Fruit fly (Drosophila melanogaster): ENCODE measurements around the gene toc.

The toc gene

DNA sequence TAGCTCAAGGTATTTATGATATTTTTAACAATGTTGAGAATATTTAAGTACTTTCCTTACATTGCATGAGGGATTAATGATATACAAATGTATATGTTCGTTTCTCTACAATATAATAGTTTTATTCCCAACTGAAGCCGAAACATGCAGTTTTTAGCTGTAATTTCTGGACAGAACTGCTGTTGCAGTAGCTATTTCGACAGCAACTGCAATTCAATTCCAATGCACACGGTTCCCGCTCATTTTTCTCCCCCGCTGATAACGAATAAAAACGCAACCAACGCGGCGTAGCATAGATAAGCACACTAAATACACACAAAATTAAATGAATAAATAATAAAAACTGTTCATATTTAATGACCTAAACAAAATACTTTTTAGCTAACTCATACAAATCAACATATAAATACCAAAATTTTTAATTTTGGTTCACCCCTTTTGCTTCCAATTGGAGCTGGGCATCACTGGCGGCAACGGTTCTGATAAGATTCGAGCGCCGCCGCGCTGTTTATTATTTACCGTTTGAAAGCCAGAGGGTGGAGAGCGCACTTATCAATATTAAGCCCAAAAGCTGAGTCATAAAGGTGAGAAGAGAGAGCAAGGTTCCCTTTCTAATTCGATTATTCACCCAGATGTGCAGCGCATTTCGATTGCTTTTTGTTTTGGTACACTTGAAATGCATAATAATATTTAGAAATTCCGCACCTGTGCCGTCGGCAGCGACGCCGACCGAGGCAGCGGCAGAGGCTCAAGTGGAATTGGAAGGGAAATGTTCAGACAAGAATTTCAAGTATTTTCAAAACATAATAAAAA lies 13.9 kb upstream of the toc start (continued):
- TF ChIP-seq CG2875 (GFP tag; optimal IDR thresholded peaks at IDR 0.05), result no peak
- no peak for TF ChIP-seq vfl (GFP tag; optimal IDR thresholded peaks at IDR 0.05)
- peak; percentile 84 for TF ChIP-seq sens (GFP tag)
- TF ChIP-seq Dbx (GFP tag; IDR thresholded peaks at IDR 0.05), result 0 out of 3 replicates have a peak, but pooled peaks have one; percentile 23
- peak; percentile 36; the same call in 1 of the 3 replicates for TF ChIP-seq so (GFP tag; IDR thresholded peaks at IDR 0.05)
- TF ChIP-seq CG7987 (GFP tag; optimal IDR thresholded peaks at IDR 0.05), result peak; percentile 18
- peak; percentile 94 for TF ChIP-seq stwl (tag; optimal IDR thresholded peaks at IDR 0.05)
- TF ChIP-seq bbx (GFP tag; IDR thresholded peaks at IDR 0.05; ENCODE audit: partially characterized antibody), result peak; percentile 49; the same call in 1 of the 2 replicates
- TF ChIP-seq Mad (GFP tag; optimal IDR thresholded peaks at IDR 0.05), result peak; percentile 35
- peak; percentile 33 for TF ChIP-seq CG13424 (tag; optimal IDR thresholded peaks at IDR 0.05)
- no peak for TF ChIP-seq Asciz (GFP tag; optimal IDR thresholded peaks at IDR 0.05)
- no peak for TF ChIP-seq ftz-f1 (GFP tag; optimal IDR thresholded peaks at IDR 0.05)
- TF ChIP-seq E2f2 (GFP tag; IDR thresholded peaks at IDR 0.05), result 0 out of 2 replicates have a peak, but pooled peaks have one; percentile 25
- TF ChIP-seq Ptx1 (GFP tag; IDR thresholded peaks at IDR 0.05), result 0 out of 2 replicates have a peak, but pooled peaks have one; percentile 26
- no peak for TF ChIP-seq CG10959 (GFP tag; IDR thresholded peaks at IDR 0.05)
- TF ChIP-seq dmrt11E (tag; optimal IDR thresholded peaks at IDR 0.05), result peak; percentile 15
- peak; percentile 27; the same call in 1 of the 2 replicates for TF ChIP-seq CG6689 (GFP tag; IDR thresholded peaks at IDR 0.05)
- TF ChIP-seq ase (GFP tag; IDR thresholded peaks at IDR 0.05), result 0 out of 3 replicates have a peak, but pooled peaks have one; percentile 21
- TF ChIP-seq Med (GFP tag), result peak; percentile 84
- TF ChIP-seq knrl (GFP tag; IDR thresholded peaks at IDR 0.05; ENCODE audit: partially characterized antibody), result 0 out of 3 replicates have a peak, but pooled peaks have one; percentile 9
- TF ChIP-seq CG17186 (GFP tag; optimal IDR thresholded peaks at IDR 0.05), result no peak
- peak; percentile 32 for TF ChIP-seq CTCF (GFP tag; optimal IDR thresholded peaks at IDR 0.05)
- TF ChIP-seq eve (GFP tag; optimal IDR thresholded peaks at IDR 0.05), result peak in 1 of 2 experiments; percentile 47
- peak; percentile 46 for TF ChIP-seq CG18262 (tag; optimal IDR thresholded peaks at IDR 0.05)
- TF ChIP-seq lola (GFP tag; optimal IDR thresholded peaks at IDR 0.05), result peak in 1 of 3 experiments; percentile 47
- peak; percentile 56; the same call in 1 of the 2 replicates for TF ChIP-seq GATAe (GFP tag; conservative IDR thresholded peaks at IDR 0.05)
- TF ChIP-seq CG15011 (GFP tag; optimal IDR thresholded peaks at IDR 0.05), result no peak
- peak; percentile 17; the same call in 1 of the 2 replicates for TF ChIP-seq stc (GFP tag; IDR thresholded peaks at IDR 0.05)
- no peak for TF ChIP-seq fd64A (GFP tag; optimal IDR thresholded peaks at IDR 0.05)
- TF ChIP-seq MTF-1 (GFP tag; optimal IDR thresholded peaks at IDR 0.05; ENCODE audit: borderline replicate concordance), result peak; percentile 26
- 0 out of 2 replicates have a peak, but pooled peaks have one; percentile 9 for TF ChIP-seq Scr (GFP tag; IDR thresholded peaks at IDR 0.05; ENCODE audit: partially characterized antibody)
- TF ChIP-seq CG13123 (GFP tag; optimal IDR thresholded peaks at IDR 0.05), result no peak
- TF ChIP-seq kni (GFP tag; optimal IDR thresholded peaks at IDR 0.05), result peak; percentile 45
- TF ChIP-seq Camta (GFP tag; optimal IDR thresholded peaks at IDR 0.05), result no peak
- TF ChIP-seq Drgx (GFP tag; IDR thresholded peaks at IDR 0.05), result peak; percentile 19; the same call in 1 of the 2 replicates
- peak; percentile 9 for TF ChIP-seq CG12299 (tag; optimal IDR thresholded peaks at IDR 0.05)
- TF ChIP-seq Fer1 (GFP tag; optimal IDR thresholded peaks at IDR 0.05), result peak; percentile 52
- peak; percentile 54 for TF ChIP-seq Ets65A (GFP tag)
- peak; percentile 8 for TF ChIP-seq BtbVII (GFP tag; optimal IDR thresholded peaks at IDR 0.05)
- peak; percentile 20 for TF ChIP-seq CG2116 (GFP tag; optimal IDR thresholded peaks at IDR 0.05)
- TF ChIP-seq PHDP (tag; optimal IDR thresholded peaks at IDR 0.05), result peak; percentile 37
- peak; percentile 22 for TF ChIP-seq D19A (tag; optimal IDR thresholded peaks at IDR 0.05)
- peak; percentile 11 for TF ChIP-seq salm (tag; optimal IDR thresholded peaks at IDR 0.05)
- peak; percentile 16 for TF ChIP-seq CoRest (tag; optimal IDR thresholded peaks at IDR 0.05)
- peak; percentile 6 for TF ChIP-seq gsb-n (tag; optimal IDR thresholded peaks at IDR 0.05)
- peak; percentile 96 for TF ChIP-seq Kr (GFP tag; optimal IDR thresholded peaks at IDR 0.05)
- TF ChIP-seq Hr39 (optimal IDR thresholded peaks at IDR 0.05), result no peak
- peak; percentile 9 for TF ChIP-seq phol (tag; optimal IDR thresholded peaks at IDR 0.05)
